Fruit fly (Drosophila melanogaster) whole organism, embryonic: ENCODE measurements around the gene CG15764.

ENCODE experiments used
- CG11504 ChIP-seq: fragments of 200-800 bp; sonication (Bioruptor generic); optimal IDR thresholded peaks from 3 replicates; lab custom pipeline; 2019; ENCODE audit warnings: missing biosample characterization, mild to moderate bottlenecking, missing genetic modification characterization, moderate library complexity
- CG13287 ChIP-seq: fragments of 200-800 bp; sonication (Bioruptor generic); IDR thresholded peaks from 2 replicates; pipeline ENCODE4 v1.3.6; 2022; ENCODE audit warnings: missing biosample characterization, missing genetic modification characterization; ENCODE audit not compliant: partially characterized antibody
- CG14860 ChIP-seq: fragments of 200-800 bp; sonication (Bioruptor generic); IDR thresholded peaks from 3 replicates; pipeline ENCODE4 v1.3.6; 2022; ENCODE audit warnings: missing biosample characterization, missing genetic modification characterization; ENCODE audit not compliant: partially characterized antibody
- CG15011 ChIP-seq: fragments of 200-800 bp; sonication (Bioruptor generic); optimal IDR thresholded peaks from 3 replicates; lab custom pipeline; 2018; ENCODE audit warnings: missing biosample characterization, mild to moderate bottlenecking, missing genetic modification characterization
- CG16779 ChIP-seq: fragments of 200-800 bp; sonication (Bioruptor generic); IDR thresholded peaks from 2 replicates; pipeline ENCODE4 v1.3.6; 2022; ENCODE audit warnings: missing biosample characterization, missing genetic modification characterization
- CG16813 ChIP-seq: fragments of 200-800 bp; sonication (Bioruptor generic); IDR thresholded peaks from 3 replicates; pipeline ENCODE4 v1.3.6; 2022; ENCODE audit warnings: missing biosample characterization, missing genetic modification characterization; ENCODE audit not compliant: partially characterized antibody
- CG17186 ChIP-seq: fragments of 200-800 bp; sonication (Bioruptor generic); optimal IDR thresholded peaks from 3 replicates; lab custom pipeline; 2017; ENCODE audit warnings: missing biosample characterization, missing genetic modification reagents, missing genetic modification characterization
- CG18262 ChIP-seq: fragments of 200-800 bp; optimal IDR thresholded peaks from 3 replicates; lab custom pipeline; 2019; ENCODE audit warnings: missing biosample characterization, mild to moderate bottlenecking, missing genetic modification characterization, moderate library complexity
- CG2120 ChIP-seq: fragments of 200-800 bp; sonication (Bioruptor generic); optimal IDR thresholded peaks from 3 replicates; lab custom pipeline; 2016; ENCODE audit warnings: missing biosample characterization, missing genetic modification characterization
- CG2202 ChIP-seq: fragments of 200-800 bp; sonication (Bioruptor generic); optimal IDR thresholded peaks from 2 replicates; lab custom pipeline; 2018; ENCODE audit warnings: missing biosample characterization, mild to moderate bottlenecking, missing genetic modification characterization
- CG32532 ChIP-seq: fragments of 200-800 bp; sonication (Bioruptor generic); IDR thresholded peaks from 2 replicates; pipeline ENCODE4 v1.3.6; 2022; ENCODE audit warnings: missing biosample characterization, missing genetic modification characterization
- CG32772 ChIP-seq: fragments of 200-800 bp; sonication (Bioruptor generic); IDR thresholded peaks from 2 replicates; pipeline ENCODE4 v1.3.6; 2022; ENCODE audit warnings: missing biosample characterization, missing genetic modification characterization
- CG3281 ChIP-seq: fragments of 200-800 bp; sonication (Bioruptor generic); optimal IDR thresholded peaks from 3 replicates; lab custom pipeline; 2017; ENCODE audit warnings: missing biosample characterization, mild to moderate bottlenecking, missing genetic modification characterization
- CG3726 ChIP-seq: fragments of 200-800 bp; sonication (Bioruptor generic); IDR thresholded peaks from 3 replicates; pipeline ENCODE4, ENCODE4 v1.3.6; 2022; ENCODE audit warnings: missing biosample characterization, missing genetic modification characterization
- CG5180 ChIP-seq: fragments of 200-800 bp; sonication (Bioruptor generic); optimal IDR thresholded peaks from 3 replicates; lab custom pipeline; 2017; ENCODE audit warnings: missing biosample characterization, missing genetic modification characterization, mild to moderate bottlenecking, moderate library complexity, missing genetic modification reagents
- CG8281 ChIP-seq: fragments of 200-800 bp; sonication (Bioruptor generic); optimal IDR thresholded peaks from 2 replicates; lab custom pipeline; 2018; ENCODE audit warnings: missing biosample characterization, mild to moderate bottlenecking, missing genetic modification characterization, moderate library complexity
- CG8944 ChIP-seq: fragments of 200-800 bp; sonication (Bioruptor generic); optimal IDR thresholded peaks from 3 replicates; lab custom pipeline; 2016; ENCODE audit warnings: missing biosample characterization, missing genetic modification characterization
- CG9437 ChIP-seq: fragments of 200-800 bp; sonication (Bioruptor generic); optimal IDR thresholded peaks from 2 replicates; lab custom pipeline; 2018; ENCODE audit warnings: missing biosample characterization, mild to moderate bottlenecking, missing genetic modification characterization
- CkIIα-i1 ChIP-seq: fragments of 200-800 bp; sonication (Bioruptor generic); IDR thresholded peaks from 2 replicates; pipeline ENCODE4 v1.3.6; 2022; ENCODE audit warnings: missing biosample characterization, missing genetic modification characterization
- Dek ChIP-seq: fragments of 200-800 bp; sonication (Bioruptor generic); optimal IDR thresholded peaks from 3 replicates; lab custom pipeline; 2019; ENCODE audit warnings: missing biosample characterization, mild to moderate bottlenecking, missing genetic modification characterization, moderate library complexity
- Dp ChIP-seq: fragments of 200-800 bp; sonication (Bioruptor generic); optimal IDR thresholded peaks from 2 replicates; lab custom pipeline; 2018; ENCODE audit warnings: missing biosample characterization, mild to moderate bottlenecking, missing genetic modification characterization, moderate library complexity
- ERR ChIP-seq: fragments of 200-800 bp; sonication (Bioruptor generic); optimal IDR thresholded peaks from 2 replicates; lab custom pipeline; 2016; ENCODE audit warnings: missing biosample characterization, missing genetic modification characterization
- Eip74EF ChIP-seq, 2 experiments: fragments of 200-800 bp in 1 of 2; fragments of >200 bp in 1 of 2; sonication (Bioruptor generic) in 1 of 2; optimal IDR thresholded peaks; 2 replicates each; lab custom pipeline; 2017 to 2019; ENCODE audit warnings: missing biosample characterization in 2 of 2, missing genetic modification characterization in 2 of 2, mild to moderate bottlenecking in 1 of 2, moderate library complexity in 1 of 2
- GATAe ChIP-seq: fragments of 200-800 bp; sonication (Bioruptor generic); conservative IDR thresholded peaks from 2 replicates; pipeline ENCODE4 v1.3.6; 2022; ENCODE audit warnings: missing biosample characterization, missing genetic modification characterization
- Hand ChIP-seq: fragments of 200-800 bp; sonication (Bioruptor generic); optimal IDR thresholded peaks from 2 replicates; lab custom pipeline; 2017; ENCODE audit warnings: mild to moderate bottlenecking, missing biosample characterization, missing genetic modification reagents, missing genetic modification characterization
- Kr ChIP-seq: fragments of 200-800 bp; sonication (Bioruptor generic); optimal IDR thresholded peaks from 2 replicates; lab custom pipeline; 2017; ENCODE audit warnings: missing biosample characterization, mild to moderate bottlenecking, missing genetic modification characterization
- Lpt ChIP-seq: fragments of >200 bp; optimal IDR thresholded peaks from 2 replicates; lab custom pipeline; 2018; ENCODE audit warnings: missing biosample characterization, missing genetic modification characterization
- Optix ChIP-seq: fragments of 200-800 bp; sonication (Bioruptor generic); IDR thresholded peaks from 3 replicates; pipeline ENCODE4 v1.3.6; 2022; ENCODE audit warnings: missing biosample characterization, missing genetic modification characterization
- PHDP ChIP-seq: fragments of 200-800 bp; sonication (Bioruptor generic); optimal IDR thresholded peaks from 3 replicates; lab custom pipeline; 2018; ENCODE audit warnings: missing biosample characterization, mild to moderate bottlenecking, missing genetic modification characterization, moderate library complexity
- ap ChIP-seq: fragments of 200-800 bp; sonication (Bioruptor generic); IDR thresholded peaks from 2 replicates; pipeline ENCODE4 v1.3.6; 2022; ENCODE audit warnings: missing biosample characterization, missing genetic modification characterization
- az2 ChIP-seq: fragments of 200-800 bp; sonication (Bioruptor generic); optimal IDR thresholded peaks from 3 replicates; lab custom pipeline; 2016; ENCODE audit warnings: missing biosample characterization, missing genetic modification characterization
- ci ChIP-seq: fragments of 200-800 bp; sonication (Bioruptor generic); IDR thresholded peaks from 3 replicates; pipeline ENCODE4 v1.3.6; 2022; ENCODE audit warnings: missing biosample characterization, missing genetic modification characterization
- crp ChIP-seq, 2 experiments: fragments of 200-800 bp; sonication (Bioruptor generic); optimal IDR thresholded peaks; 2 replicates in 1 of 2; 3 replicates in 1 of 2; lab custom pipeline; 2017; ENCODE audit warnings: missing biosample characterization in 2 of 2, missing genetic modification characterization in 2 of 2, mild to moderate bottlenecking in 1 of 2, moderate library complexity in 1 of 2
- danr ChIP-seq: fragments of 200-800 bp; sonication (Bioruptor generic); IDR thresholded peaks from 2 replicates; pipeline ENCODE4 v1.3.6; 2022; ENCODE audit warnings: missing biosample characterization, missing genetic modification characterization
- dmrt99B ChIP-seq: fragments of 200-800 bp; sonication (Bioruptor generic); optimal IDR thresholded peaks from 2 replicates; lab custom pipeline; 2018; ENCODE audit warnings: missing biosample characterization, mild to moderate bottlenecking, missing genetic modification characterization, moderate library complexity
- ems ChIP-seq: fragments of 200-800 bp; sonication (Bioruptor generic); optimal IDR thresholded peaks from 3 replicates; lab custom pipeline; 2016; ENCODE audit warnings: missing biosample characterization, missing genetic modification characterization
- fd96Cb ChIP-seq: fragments of 200-800 bp; sonication (Bioruptor generic); optimal IDR thresholded peaks from 2 replicates; lab custom pipeline; 2018; ENCODE audit warnings: missing biosample characterization, mild to moderate bottlenecking, missing genetic modification characterization, moderate library complexity
- hbn ChIP-seq: fragments of 200-800 bp; sonication (Bioruptor generic); IDR thresholded peaks from 2 replicates; pipeline ENCODE4 v1.3.6; 2022; ENCODE audit warnings: missing biosample characterization, missing genetic modification characterization; ENCODE audit not compliant: partially characterized antibody
- ind ChIP-seq: fragments of 200-800 bp; sonication (Bioruptor generic); optimal IDR thresholded peaks from 3 replicates; lab custom pipeline; 2016; ENCODE audit warnings: missing biosample characterization, missing genetic modification characterization
- jigr1 ChIP-seq: fragments of 200-800 bp; sonication (Bioruptor generic); IDR thresholded peaks from 3 replicates; pipeline ENCODE4 v1.3.6; 2022; ENCODE audit warnings: missing biosample characterization, missing genetic modification characterization
- ken ChIP-seq: fragments of 200-800 bp; sonication (Bioruptor generic); IDR thresholded peaks from 3 replicates; pipeline ENCODE4 v1.3.6; 2022; ENCODE audit warnings: missing biosample characterization, missing genetic modification characterization
- klu ChIP-seq: fragments of 200-800 bp; sonication (Bioruptor generic); IDR thresholded peaks from 2 replicates; pipeline ENCODE4 v1.3.6; 2022; ENCODE audit warnings: missing biosample characterization, missing genetic modification characterization
- lbe ChIP-seq: fragments of 200-800 bp; sonication (Bioruptor generic); optimal IDR thresholded peaks from 2 replicates; lab custom pipeline; 2016; ENCODE audit warnings: missing biosample characterization, mild to moderate bottlenecking, missing genetic modification characterization
- pan ChIP-seq, 4 experiments: fragments of >200 bp in 3 of 4; fragments of 200-800 bp in 1 of 4; sonication (Bioruptor generic) in 1 of 4; optimal IDR thresholded peaks in 3 of 4; IDR thresholded peaks in 1 of 4; 2 replicates each; pipeline versions ENCODE4 v1.3.6 to Lab custom; 2017 to 2022; ENCODE audit warnings: missing biosample characterization in 2 of 4, missing genetic modification characterization in 2 of 4, mixed read lengths in 1 of 4
- pnt ChIP-seq: fragments of 200-800 bp; sonication (Bioruptor generic); optimal IDR thresholded peaks from 3 replicates; lab custom pipeline; 2016; ENCODE audit warnings: missing biosample characterization, missing genetic modification characterization
- prd ChIP-seq, 3 experiments: fragments of >200 bp in 2 of 3; fragments of 200-800 bp in 1 of 3; sonication (Bioruptor generic) in 1 of 3; optimal IDR thresholded peaks in 2 of 3; IDR thresholded peaks in 1 of 3; 2 replicates in 2 of 3; 3 replicates in 1 of 3; pipeline versions ENCODE4 v1.3.6 to Lab custom; 2017 to 2022; ENCODE audit warnings: missing biosample characterization in 1 of 3, missing genetic modification characterization in 1 of 3
- slbo ChIP-seq: fragments of 200-800 bp; sonication (Bioruptor generic); IDR thresholded peaks from 2 replicates; pipeline ENCODE4 v1.3.6; 2022; ENCODE audit warnings: missing biosample characterization, missing genetic modification characterization
- stc ChIP-seq: fragments of 200-800 bp; sonication (Bioruptor generic); IDR thresholded peaks from 2 replicates; pipeline ENCODE4 v1.3.6; 2022; ENCODE audit warnings: missing biosample characterization, missing genetic modification characterization
- tx ChIP-seq: fragments of 200-800 bp; sonication (Bioruptor generic); optimal IDR thresholded peaks from 2 replicates; lab custom pipeline; 2016; ENCODE audit warnings: missing biosample characterization, missing genetic modification characterization
- z ChIP-seq: fragments of 200-800 bp; sonication (Bioruptor generic); IDR thresholded peaks from 3 replicates; pipeline ENCODE4 v1.3.6; 2022; ENCODE audit warnings: missing biosample characterization, missing genetic modification characterization

Gene CG15764

dm6 chrX:5883394-5883793, 14.5 kb downstream of the CG15764 start (continued):
- TF ChIP-seq CG8944 (GFP tag; lab: Kevin White, UChicago), result no peak
- TF ChIP-seq ERR (GFP tag; lab: Kevin White, UChicago), result no peak
- peak; percentile 20; the same call in 1 of the 2 replicates for TF ChIP-seq CG13287 (GFP tag; lab: Robert Waterston, UW)
- TF ChIP-seq Hand, result no peak
- peak; percentile 57; the same call in 2 of the 3 replicates for TF ChIP-seq ken (GFP tag; lab: Robert Waterston, UW)
- TF ChIP-seq az2 (GFP tag; lab: Kevin White, UChicago), result peak; percentile 11
- no peak for TF ChIP-seq CG15011 (GFP tag; lab: Kevin White, UChicago)
- TF ChIP-seq stc, result no peak
- TF ChIP-seq CG3726 (GFP tag; lab: Robert Waterston, UW), result no peak
- peak; percentile 23 for TF ChIP-seq dmrt99B (tag; lab: Kevin White, UChicago)
- TF ChIP-seq CG16813 (GFP tag; lab: Robert Waterston, UW), result no peak
- no peak for TF ChIP-seq danr (GFP tag; lab: Robert Waterston, UW)
- TF ChIP-seq pnt (GFP tag; lab: Kevin White, UChicago), result peak; percentile 45
- TF ChIP-seq PHDP (tag; lab: Kevin White, UChicago), result peak; percentile 17
- TF ChIP-seq klu (GFP tag; lab: Robert Waterston, UW), result no peak
- no peak for TF ChIP-seq Kr (GFP tag; lab: Kevin White, UChicago)
- TF ChIP-seq CG11504 (tag; lab: Kevin White, UChicago), result peak; percentile 47
- TF ChIP-seq CG16779 (GFP tag; lab: Robert Waterston, UW), result peak; percentile 45; the same call in 1 of the 2 replicates
- TF ChIP-seq crp (GFP tag; optimal IDR thresholded peaks at IDR 0.05; lab: Kevin White, UChicago), result no peak
- TF ChIP-seq CG14860 (GFP tag; lab: Robert Waterston, UW), result no peak
- TF ChIP-seq CkIIα-i1 (GFP tag; lab: Robert Waterston, UW), result no peak
- TF ChIP-seq lbe (GFP tag; lab: Kevin White, UChicago), result no peak
- no peak for TF ChIP-seq CG5180 (GFP tag; lab: Kevin White, UChicago)
- TF ChIP-seq prd (optimal IDR thresholded peaks at IDR 0.05; lab: Kevin White, UChicago), result no peak
- peak; percentile 40; the same call in 1 of the 3 replicates for TF ChIP-seq prd (GFP tag; IDR thresholded peaks at IDR 0.05; lab: Robert Waterston, UW)
- TF ChIP-seq GATAe, result no peak
- no peak for TF ChIP-seq fd96Cb
- TF ChIP-seq tx, result no peak
- TF ChIP-seq CG2120 (GFP tag; lab: Kevin White, UChicago), result peak; percentile 50
- peak; percentile 84 for TF ChIP-seq Dp (GFP tag; lab: Kevin White, UChicago)
- no peak for TF ChIP-seq ci (GFP tag; lab: Robert Waterston, UW)
- TF ChIP-seq slbo (GFP tag; lab: Robert Waterston, UW), result peak; percentile 56
- TF ChIP-seq Eip74EF (GFP tag; optimal IDR thresholded peaks at IDR 0.05; lab: Kevin White, UChicago), result no peak
- no peak for TF ChIP-seq CG9437
- no peak for TF ChIP-seq z
- no peak for TF ChIP-seq Lpt
- TF ChIP-seq hbn, result no peak
- TF ChIP-seq CG2202 (tag; lab: Kevin White, UChicago), result no peak
- no peak for TF ChIP-seq CG17186 (GFP tag; lab: Kevin White, UChicago)
- no peak for TF ChIP-seq Optix (GFP tag; lab: Robert Waterston, UW)
- peak; percentile 13 for TF ChIP-seq ems (GFP tag; lab: Kevin White, UChicago)
- TF ChIP-seq ap (GFP tag; lab: Robert Waterston, UW), result no peak
- peak; percentile 12 for TF ChIP-seq ind (GFP tag; lab: Kevin White, UChicago)
- no peak for TF ChIP-seq CG8281 (tag; lab: Kevin White, UChicago)
- no peak for TF ChIP-seq Dek (tag; lab: Kevin White, UChicago)
- no peak for TF ChIP-seq jigr1 (GFP tag; lab: Robert Waterston, UW)
- no peak for TF ChIP-seq CG32772 (GFP tag; lab: Robert Waterston, UW)
- TF ChIP-seq CG3281, result no peak
- TF ChIP-seq CG18262 (tag; lab: Kevin White, UChicago), result no peak
- TF ChIP-seq CG32532 (GFP tag; lab: Robert Waterston, UW), result peak; percentile 71
- no peak for TF ChIP-seq pan (optimal IDR thresholded peaks at IDR 0.05; lab: Kevin White, UChicago)
- peak in 1 of 2 experiments; percentile 42 for TF ChIP-seq pan (GFP tag; optimal IDR thresholded peaks at IDR 0.05 in 1 of 2, IDR thresholded peaks at IDR 0.05 in 1 of 2)
